Worm (Caenorhabditis elegans): ENCODE results near the gene nit-1.

- TF ChIP-seq nfya-1 (tag; optimal IDR thresholded peaks at IDR 0.05; ENCODE audit: insufficient read depth), result peak; percentile 8
- TF ChIP-seq hmg-11 (tag; optimal IDR thresholded peaks at IDR 0.05), result no peak
- TF ChIP-seq nhr-76 (tag; optimal IDR thresholded peaks at IDR 0.05), result no peak
- no peak for TF ChIP-seq daf-12 (tag; optimal IDR thresholded peaks at IDR 0.05)
- TF ChIP-seq mdl-1 (tag; optimal IDR thresholded peaks at IDR 0.05), result no peak
- TF ChIP-seq pqm-1 (tag; optimal IDR thresholded peaks at IDR 0.05), result peak; percentile 26
- no peak for TF ChIP-seq nhr-25 (tag; optimal IDR thresholded peaks at IDR 0.05)
- no peak for TF ChIP-seq lin-39 (tag; optimal IDR thresholded peaks at IDR 0.05)
Observed at ce11 chrIII:3952058-3952457, 30.1 kb downstream of the nit-1 start.
